Worm (Caenorhabditis elegans) whole organism, young adult: ENCODE data around the gene acy-3.

Experiments
- B0336.3 ChIP-seq: fragments of 200-800 bp; sonication (Bioruptor generic); IDR thresholded peaks from 2 replicates; pipeline ENCODE4 v1.3.6; 2022; ENCODE audit warnings: missing genetic modification characterization, missing compliant biosample characterization
- F23B12.7 ChIP-seq: sonication (generic microtip); optimal IDR thresholded peaks from 2 replicates; lab custom pipeline; 2017; ENCODE audit warnings: missing genetic modification characterization, mild to moderate bottlenecking, missing compliant biosample characterization, antibody characterized with exemption, moderate library complexity; ENCODE audit not compliant: insufficient read depth
- F52B5.7 ChIP-seq: sonication (generic microtip); optimal IDR thresholded peaks from 2 replicates; lab custom pipeline; 2016; ENCODE audit warnings: mild to moderate bottlenecking, missing genetic modification characterization, missing compliant biosample characterization
- Y53G8AR.9 ChIP-seq: fragments of 200-800 bp; sonication (Bioruptor generic); conservative IDR thresholded peaks from 2 replicates; pipeline ENCODE4 v1.3.6; 2022; ENCODE audit warnings: missing genetic modification reagents, missing genetic modification characterization, missing compliant biosample characterization
- aptf-3 ChIP-seq: fragments of 200-800 bp; sonication (Bioruptor generic); IDR thresholded peaks from 2 replicates; pipeline ENCODE4 v1.3.6; 2022; ENCODE audit warnings: missing genetic modification characterization, missing compliant biosample characterization
- atf-7 ChIP-seq: sonication (generic microtip); optimal IDR thresholded peaks from 2 replicates; lab custom pipeline; 2017; ENCODE audit warnings: mild to moderate bottlenecking, missing genetic modification characterization, missing compliant biosample characterization
- attf-5 ChIP-seq: fragments of 200-800 bp; sonication (Bioruptor generic); optimal IDR thresholded peaks from 2 replicates; lab custom pipeline; 2018; ENCODE audit warnings: mild to moderate bottlenecking, missing genetic modification characterization, missing compliant biosample characterization
- attf-6 ChIP-seq: fragments of 200-800 bp; sonication (Bioruptor generic); IDR thresholded peaks from 2 replicates; pipeline ENCODE4 v1.3.6; 2022; ENCODE audit warnings: missing genetic modification reagents, missing genetic modification characterization, missing compliant biosample characterization
- bed-1 ChIP-seq: fragments of 200-800 bp; sonication (Bioruptor generic); IDR thresholded peaks from 2 replicates; pipeline ENCODE4 v1.3.6; 2022; ENCODE audit warnings: missing genetic modification reagents, missing genetic modification characterization, missing compliant biosample characterization
- cebp-1 ChIP-seq, 2 experiments: fragments of 200-800 bp in 1 of 2; sonication (Bioruptor generic) in 1 of 2; sonication (generic microtip) in 1 of 2; IDR thresholded peaks in 1 of 2; optimal IDR thresholded peaks in 1 of 2; 2 replicates each; pipeline versions ENCODE4 v1.3.6 to Lab custom; 2017 to 2022; ENCODE audit warnings: missing compliant biosample characterization in 2 of 2, missing genetic modification characterization in 2 of 2, mild to moderate bottlenecking in 1 of 2, missing genetic modification reagents in 1 of 2, moderate library complexity in 1 of 2
- dox-1 ChIP-seq: fragments of 200-800 bp; sonication (Bioruptor generic); IDR thresholded peaks from 2 replicates; pipeline ENCODE4 v1.3.6; 2022; ENCODE audit warnings: missing genetic modification reagents, missing genetic modification characterization, missing compliant biosample characterization
- egl-18 ChIP-seq: fragments of 200-800 bp; sonication (Bioruptor generic); IDR thresholded peaks from 2 replicates; pipeline ENCODE4 v1.3.6; 2022; ENCODE audit warnings: missing genetic modification reagents, missing genetic modification characterization, missing compliant biosample characterization
- hlh-12 ChIP-seq: sonication (generic microtip); optimal IDR thresholded peaks from 2 replicates; lab custom pipeline; 2016; ENCODE audit warnings: missing genetic modification characterization, missing compliant biosample characterization
- hmg-1.2 ChIP-seq: fragments of 200-800 bp; sonication (Bioruptor generic); IDR thresholded peaks from 2 replicates; pipeline ENCODE4 v1.3.6; 2022; ENCODE audit warnings: missing genetic modification reagents, missing genetic modification characterization, missing compliant biosample characterization
- lin-40 ChIP-seq: sonication (generic microtip); optimal IDR thresholded peaks from 2 replicates; lab custom pipeline; 2016; ENCODE audit warnings: missing genetic modification characterization, mild to moderate bottlenecking, missing compliant biosample characterization, missing genotype, missing genetic modification reagents
- lsy-27 ChIP-seq: sonication (generic microtip); optimal IDR thresholded peaks from 2 replicates; lab custom pipeline; 2017; ENCODE audit warnings: missing genetic modification characterization, mild to moderate bottlenecking, missing compliant biosample characterization, antibody characterized with exemption, missing genotype, borderline replicate concordance; ENCODE audit not compliant: insufficient read depth
- madf-10 ChIP-seq: sonication (generic microtip); optimal IDR thresholded peaks from 2 replicates; lab custom pipeline; 2016; ENCODE audit warnings: mild to moderate bottlenecking, missing genetic modification characterization, missing compliant biosample characterization
- mcd-1 ChIP-seq: fragments of 200-800 bp; sonication (Bioruptor generic); IDR thresholded peaks from 2 replicates; pipeline ENCODE4 v1.3.6; 2022; ENCODE audit warnings: missing genetic modification reagents, missing genetic modification characterization, missing compliant biosample characterization
- nfya-1 ChIP-seq: sonication (generic microtip); optimal IDR thresholded peaks from 2 replicates; lab custom pipeline; 2017; ENCODE audit warnings: antibody characterized with exemption, missing compliant biosample characterization, missing genetic modification characterization, borderline replicate concordance; ENCODE audit not compliant: insufficient read depth
- nfya-2 ChIP-seq: fragments of 200-800 bp; sonication (Bioruptor generic); IDR thresholded peaks from 2 replicates; pipeline ENCODE4 v1.3.6; 2022; ENCODE audit warnings: missing genetic modification reagents, missing genetic modification characterization, missing compliant biosample characterization
- nhr-27 ChIP-seq: fragments of 200-800 bp; sonication (Bioruptor generic); optimal IDR thresholded peaks from 2 replicates; lab custom pipeline; 2018; ENCODE audit warnings: mild to moderate bottlenecking, missing genetic modification characterization, moderate library complexity, missing compliant biosample characterization
- nhr-80 ChIP-seq: sonication (generic microtip); optimal IDR thresholded peaks from 2 replicates; lab custom pipeline; 2016; ENCODE audit warnings: missing genetic modification characterization, missing compliant biosample characterization
- repo-1 ChIP-seq: sonication (generic microtip); optimal IDR thresholded peaks from 2 replicates; lab custom pipeline; 2017; ENCODE audit warnings: mild to moderate bottlenecking, missing genetic modification characterization, missing compliant biosample characterization
- rpc-1 ChIP-seq, 2 experiments: fragments of 150-350 bp in 1 of 2; sonication (generic microtip) in 1 of 2; optimal IDR thresholded peaks; 2 replicates each; lab custom pipeline; 2014 to 2018; ENCODE audit warnings: missing biosample characterization in 1 of 2, missing genetic modification characterization in 1 of 2, missing genetic modification reagents in 1 of 2, missing genotype in 1 of 2
- sea-2 ChIP-seq: fragments of 200-800 bp; sonication (Bioruptor generic); IDR thresholded peaks from 2 replicates; pipeline ENCODE4 v1.3.6; 2022; ENCODE audit warnings: missing genetic modification characterization, missing compliant biosample characterization
- snpc-4 ChIP-seq, 5 experiments: fragments of 150-350 bp in 1 of 5; sonication (generic microtip) in 4 of 5; optimal IDR thresholded peaks; 2 replicates each; lab custom pipeline; 2014 to 2018; ENCODE audit warnings: missing genetic modification characterization in 5 of 5, missing biosample characterization in 3 of 5, antibody characterized with exemption in 2 of 5, mild to moderate bottlenecking in 2 of 5, missing compliant biosample characterization in 2 of 5, missing genotype in 2 of 5, moderate library complexity in 2 of 5, missing genetic modification reagents in 1 of 5
- somi-1 ChIP-seq: fragments of 200-800 bp; sonication (Bioruptor generic); optimal IDR thresholded peaks from 2 replicates; lab custom pipeline; 2018; ENCODE audit warnings: mild to moderate bottlenecking, missing genetic modification characterization, missing compliant biosample characterization
- tbp1 ChIP-seq: fragments of 200-800 bp; sonication (Bioruptor generic); optimal IDR thresholded peaks from 2 replicates; lab custom pipeline; 2018; ENCODE audit warnings: mild to moderate bottlenecking, missing genetic modification characterization, missing compliant biosample characterization
- zfh-2 ChIP-seq: fragments of 200-800 bp; sonication (Bioruptor generic); conservative IDR thresholded peaks from 2 replicates; pipeline ENCODE4 v1.3.6; 2022; ENCODE audit warnings: missing genetic modification reagents, missing genetic modification characterization, missing compliant biosample characterization
- ztf-22 ChIP-seq: fragments of 200-800 bp; sonication (Bioruptor generic); optimal IDR thresholded peaks from 2 replicates; lab custom pipeline; 2018; ENCODE audit warnings: mild to moderate bottlenecking, missing genetic modification characterization, moderate library complexity, missing compliant biosample characterization
- ztf-3 ChIP-seq: fragments of 200-800 bp; sonication (Bioruptor generic); optimal IDR thresholded peaks from 2 replicates; lab custom pipeline; 2018; ENCODE audit warnings: mild to moderate bottlenecking, missing genetic modification characterization, missing compliant biosample characterization

The acy-3 gene

ce11 chrIII:3786427-3786935, at the start of gene acy-3:
acy-3 (minus strand) TSS chrIII:3786477.
- TF ChIP-seq hlh-12 (tag; lab: Kevin White, UChicago), result no peak
- TF ChIP-seq ztf-3, result no peak
- TF ChIP-seq somi-1 (GFP tag; lab: Kevin White, UChicago), result peak; percentile 11
- TF ChIP-seq dox-1 (GFP tag; lab: Robert Waterston, UW), result peak; percentile 45; the same call in 1 of the 2 replicates
- TF ChIP-seq tbp1 (GFP tag; lab: Kevin White, UChicago), result peak; percentile 5
- peak; percentile 45 for TF ChIP-seq attf-5
- no peak for TF ChIP-seq nfya-1 (tag; lab: Kevin White, UChicago)
- peak; percentile 42 for TF ChIP-seq ztf-22
- TF ChIP-seq F52B5.7 (tag; lab: Kevin White, UChicago), result peak; percentile 1
- no peak for TF ChIP-seq snpc-4 (GFP tag; optimal IDR thresholded peaks at IDR 0.05; lab: Kevin White, UChicago)
- peak in 1 of 4 experiments; percentile 28 for TF ChIP-seq snpc-4 (tag; optimal IDR thresholded peaks at IDR 0.05; lab: Kevin White, UChicago)
- TF ChIP-seq zfh-2 (GFP tag; lab: Robert Waterston, UW), result peak; percentile 74
- TF ChIP-seq nhr-80 (tag; lab: Kevin White, UChicago), result peak; percentile 75
- peak; percentile 61; the same call in 1 of the 2 replicates for TF ChIP-seq B0336.3
- peak; percentile 56 for TF ChIP-seq mcd-1 (GFP tag; lab: Robert Waterston, UW)
- TF ChIP-seq F23B12.7 (tag; lab: Kevin White, UChicago), result no peak
- TF ChIP-seq lsy-27 (tag; lab: Kevin White, UChicago), result no peak
- TF ChIP-seq hmg-1.2 (GFP tag; lab: Robert Waterston, UW), result peak; percentile 73
- peak; percentile 24 for TF ChIP-seq lin-40 (tag; lab: Kevin White, UChicago)
- TF ChIP-seq Y53G8AR.9, result 0 out of 2 replicates have a peak, but pooled peaks have one; percentile 62
- no peak for TF ChIP-seq cebp-1 (GFP tag; IDR thresholded peaks at IDR 0.05; lab: Robert Waterston, UW)
- peak; percentile 41 for TF ChIP-seq cebp-1 (tag; optimal IDR thresholded peaks at IDR 0.05; lab: Kevin White, UChicago)
- TF ChIP-seq, all 124 proteins: peak for 15

ce11 chrIII:3834800-3835271, 48.6 kb upstream of the acy-3 start, which contains the start of gene cyp-25A2:
cyp-25A2 (plus strand) TSS chrIII:3835221.
- TF ChIP-seq sea-2 (no peak), nhr-80 (tag; lab: Kevin White, UChicago) (peak; percentile 78)

ce11 chrIII:3832291-3832690, 46.0 kb upstream of the acy-3 start, which contains the start of gene cyp-25A1:
cyp-25A1 (plus strand) TSS chrIII:3832591.
- no peak for TF ChIP-seq egl-18
- no peak for TF ChIP-seq repo-1 (tag; lab: Kevin White, UChicago)
- no peak for TF ChIP-seq bed-1 (GFP tag; lab: Robert Waterston, UW)
- no peak for TF ChIP-seq rpc-1 (optimal IDR thresholded peaks at IDR 0.05; lab: Kevin White, UChicago)
- TF ChIP-seq rpc-1 (tag; optimal IDR thresholded peaks at IDR 0.05; lab: Kevin White, UChicago), result no peak
- no peak for TF ChIP-seq somi-1 (GFP tag; lab: Kevin White, UChicago)
- TF ChIP-seq atf-7 (tag; lab: Kevin White, UChicago), result no peak
- no peak for TF ChIP-seq nhr-27

- TF ChIP-seq madf-10 (tag; lab: Kevin White, UChicago), result no peak
- no peak for TF ChIP-seq nfya-2
- no peak for TF ChIP-seq aptf-3 (GFP tag; lab: Robert Waterston, UW)
- no peak for TF ChIP-seq attf-6
- TF ChIP-seq, all 124 proteins: peak for 0
Observed at ce11 chrIII:3831798-3832197, 45.5 kb upstream of the acy-3 start.
